Worm (Caenorhabditis elegans) whole organism, L2 larva: ENCODE results near the gene dhs-27.

ENCODE experiments used
- R02D3.7 ChIP-seq: fragments of 150-350 bp; optimal IDR thresholded peaks from 2 replicates; lab custom pipeline; 2014; ENCODE audit warnings: missing biosample characterization, missing genetic modification characterization
- aly-2 ChIP-seq: fragments of 150-350 bp; optimal IDR thresholded peaks from 2 replicates; lab custom pipeline; 2014; ENCODE audit warnings: missing biosample characterization, missing genetic modification characterization
- ama-1 ChIP-seq: fragments of 150-350 bp; optimal IDR thresholded peaks from 2 replicates; lab custom pipeline; 2018; ENCODE audit warnings: inconsistent platforms
- elt-1 ChIP-seq: fragments of 150-350 bp; optimal IDR thresholded peaks from 2 replicates; lab custom pipeline; 2014; ENCODE audit warnings: missing biosample characterization, missing genetic modification characterization
- lin-39 ChIP-seq: fragments of 150-350 bp; optimal IDR thresholded peaks from 2 replicates; lab custom pipeline; 2014; ENCODE audit warnings: missing biosample characterization, missing genetic modification reagents, missing genetic modification characterization
- mdl-1 ChIP-seq, 2 experiments: fragments of 150-350 bp in 1 of 2; sonication (generic microtip) in 1 of 2; optimal IDR thresholded peaks; 2 replicates each; lab custom pipeline; 2017; ENCODE audit warnings: missing biosample characterization in 2 of 2, missing genetic modification characterization in 2 of 2
- nhr-10 ChIP-seq: sonication (generic microtip); optimal IDR thresholded peaks from 2 replicates; lab custom pipeline; 2017; ENCODE audit warnings: missing biosample characterization, missing genetic modification characterization
- nhr-12 ChIP-seq: fragments of 150-350 bp; optimal IDR thresholded peaks from 2 replicates; lab custom pipeline; 2014; ENCODE audit warnings: missing biosample characterization, missing genetic modification characterization
- nhr-77 ChIP-seq: fragments of 150-350 bp; optimal IDR thresholded peaks from 2 replicates; lab custom pipeline; 2014; ENCODE audit warnings: missing biosample characterization, missing genetic modification characterization
- ztf-11 ChIP-seq: sonication (generic microtip); optimal IDR thresholded peaks from 2 replicates; lab custom pipeline; 2017; ENCODE audit warnings: missing biosample characterization, missing genetic modification characterization

DNA sequence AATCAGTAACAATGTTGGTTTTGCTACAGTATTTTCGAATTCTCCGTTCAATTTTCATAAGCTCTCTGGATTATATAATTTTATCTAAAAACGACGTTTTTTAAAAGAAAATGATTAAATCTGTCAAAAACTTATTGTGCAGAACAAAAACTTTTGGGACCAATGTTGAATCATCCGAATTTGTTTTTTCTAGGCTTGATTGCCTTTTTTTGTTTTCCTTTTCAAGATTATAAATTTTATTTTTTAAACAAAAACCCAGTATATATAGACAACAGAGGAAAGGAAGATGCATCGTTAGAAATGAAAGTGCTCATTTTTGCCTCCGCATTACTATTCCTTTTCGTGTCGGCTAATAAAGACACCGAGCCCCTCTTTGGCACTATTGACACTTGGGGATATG is 30.0 kb upstream of the dhs-27 start, which contains the start of gene ZK813.7:
- no peak for TF ChIP-seq nhr-12 (tag; lab: Kevin White, UChicago)
- TF ChIP-seq elt-1 (tag; lab: Kevin White, UChicago) = no peak
- no peak for TF ChIP-seq mdl-1 (tag; optimal IDR thresholded peaks at IDR 0.05; lab: Kevin White, UChicago)
- no peak for TF ChIP-seq aly-2 (tag; lab: Kevin White, UChicago)
- no peak for TF ChIP-seq nhr-10 (tag; lab: Kevin White, UChicago)
- no peak for TF ChIP-seq R02D3.7 (tag; lab: Kevin White, UChicago)
- TF ChIP-seq ztf-11 (tag; lab: Kevin White, UChicago) = no peak
- no peak for TF ChIP-seq ama-1
- no peak for TF ChIP-seq lin-39
- no peak for TF ChIP-seq nhr-77 (tag; lab: Kevin White, UChicago)
